Worm (Caenorhabditis elegans) whole organism, L3 larva: ENCODE measurements around the gene C35A5.11.

Experiments
- aly-2 ChIP-seq: fragments of 150-350 bp; optimal IDR thresholded peaks from 2 replicates; lab custom pipeline; 2014; ENCODE audit warnings: missing biosample characterization, missing genetic modification characterization
- daf-12 ChIP-seq: fragments of 150-350 bp; optimal IDR thresholded peaks from 2 replicates; lab custom pipeline; 2014; ENCODE audit warnings: missing biosample characterization, missing genetic modification reagents, missing genetic modification characterization
- elt-3 ChIP-seq, 3 experiments: fragments of 150-350 bp in 1 of 3; sonication (generic microtip) in 2 of 3; optimal IDR thresholded peaks; 2 replicates in 2 of 3; 4 replicates in 1 of 3; lab custom pipeline; 2014 to 2017; ENCODE audit warnings: missing biosample characterization in 3 of 3, missing genetic modification characterization in 3 of 3
- mml-1 ChIP-seq: fragments of 150-350 bp; sonication (generic microtip); optimal IDR thresholded peaks from 3 replicates; lab custom pipeline; 2014; ENCODE audit warnings: missing biosample characterization, missing genetic modification characterization
- nfya-1 ChIP-seq: sonication (generic microtip); optimal IDR thresholded peaks from 2 replicates; lab custom pipeline; 2017; ENCODE audit warnings: missing genetic modification characterization, mild to moderate bottlenecking, missing compliant biosample characterization, antibody characterized with exemption, moderate library complexity; ENCODE audit not compliant: insufficient read depth
- nhr-23 ChIP-seq: fragments of 150-350 bp; optimal IDR thresholded peaks from 2 replicates; lab custom pipeline; 2014; ENCODE audit warnings: missing biosample characterization, missing genetic modification reagents, missing genetic modification characterization
- nhr-237 ChIP-seq: fragments of 150-350 bp; optimal IDR thresholded peaks from 2 replicates; lab custom pipeline; 2014; ENCODE audit warnings: missing biosample characterization, missing genetic modification characterization
- nhr-25 ChIP-seq: sonication (generic microtip); optimal IDR thresholded peaks from 2 replicates; lab custom pipeline; 2017; ENCODE audit warnings: missing biosample characterization, missing genetic modification characterization
- nhr-28 ChIP-seq: fragments of 150-350 bp; optimal IDR thresholded peaks from 2 replicates; lab custom pipeline; 2014; ENCODE audit warnings: missing biosample characterization, missing genetic modification characterization
- unc-62 ChIP-seq: fragments of 150-350 bp; sonication (generic microtip); optimal IDR thresholded peaks from 4 replicates; lab custom pipeline; 2014; ENCODE audit warnings: missing biosample characterization, missing genetic modification reagents, missing genetic modification characterization
- zag-1 ChIP-seq: fragments of 150-350 bp; optimal IDR thresholded peaks from 2 replicates; lab custom pipeline; 2014; ENCODE audit warnings: missing biosample characterization, missing genetic modification characterization
- ztf-11 ChIP-seq: fragments of 150-350 bp; optimal IDR thresholded peaks from 2 replicates; lab custom pipeline; 2014; ENCODE audit warnings: missing biosample characterization, missing genetic modification characterization
- ztf-4 ChIP-seq: fragments of 150-350 bp; optimal IDR thresholded peaks from 2 replicates; lab custom pipeline; 2014; ENCODE audit warnings: missing biosample characterization, missing genetic modification characterization

DNA sequence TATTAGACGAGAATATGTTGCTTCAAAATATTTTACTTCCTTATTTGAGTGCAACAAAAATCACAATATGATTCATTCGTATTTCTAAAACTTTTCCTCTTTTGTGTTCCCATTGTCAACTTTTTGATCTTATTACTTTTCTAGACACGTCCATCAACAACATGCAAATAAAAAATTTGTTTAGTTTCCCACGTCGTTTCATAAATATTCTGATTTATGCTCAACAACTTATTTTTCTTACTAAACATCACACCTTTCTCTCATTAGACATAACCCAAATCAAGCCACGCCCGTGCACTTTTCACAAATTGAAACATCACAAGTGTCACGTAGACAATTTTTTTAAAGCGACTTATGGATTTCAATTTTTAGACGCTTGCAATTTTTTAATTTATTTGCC is 33.1 kb downstream of the C35A5.11 start:
- no peak for TF ChIP-seq elt-3 (tag; optimal IDR thresholded peaks at IDR 0.05; lab: Kevin White, UChicago)
- TF ChIP-seq aly-2 (tag; lab: Kevin White, UChicago): no peak
- TF ChIP-seq daf-12 (tag; lab: Kevin White, UChicago): no peak
- TF ChIP-seq nfya-1 (tag; lab: Kevin White, UChicago): no peak
- TF ChIP-seq nhr-28 (tag; lab: Kevin White, UChicago): no peak
- TF ChIP-seq unc-62 (GFP tag; lab: Kevin White, UChicago): no peak
- no peak for TF ChIP-seq nhr-237 (tag; lab: Kevin White, UChicago)
- TF ChIP-seq ztf-4: no peak
- no peak for TF ChIP-seq nhr-23 (tag; lab: Kevin White, UChicago)
- no peak for TF ChIP-seq ztf-11
- TF ChIP-seq zag-1 (tag; lab: Kevin White, UChicago): no peak
- TF ChIP-seq nhr-25 (tag; lab: Kevin White, UChicago): no peak
- TF ChIP-seq mml-1: no peak
